Worm (Caenorhabditis elegans) whole organism, mixed stage, embryonic: ENCODE results near the gene spig-7.

Source experiments
- ham-2 ChIP-seq: fragments of 200-800 bp; sonication (Bioruptor generic); optimal IDR thresholded peaks from 2 replicates; lab custom pipeline; 2018; ENCODE audit warnings: mild to moderate bottlenecking, missing genetic modification characterization, missing compliant biosample characterization
- mep-1 ChIP-seq: fragments of 150-350 bp; optimal IDR thresholded peaks from 2 replicates; lab custom pipeline; 2017; ENCODE audit warnings: missing biosample characterization, missing genetic modification reagents, missing genetic modification characterization, inconsistent platforms

DNA sequence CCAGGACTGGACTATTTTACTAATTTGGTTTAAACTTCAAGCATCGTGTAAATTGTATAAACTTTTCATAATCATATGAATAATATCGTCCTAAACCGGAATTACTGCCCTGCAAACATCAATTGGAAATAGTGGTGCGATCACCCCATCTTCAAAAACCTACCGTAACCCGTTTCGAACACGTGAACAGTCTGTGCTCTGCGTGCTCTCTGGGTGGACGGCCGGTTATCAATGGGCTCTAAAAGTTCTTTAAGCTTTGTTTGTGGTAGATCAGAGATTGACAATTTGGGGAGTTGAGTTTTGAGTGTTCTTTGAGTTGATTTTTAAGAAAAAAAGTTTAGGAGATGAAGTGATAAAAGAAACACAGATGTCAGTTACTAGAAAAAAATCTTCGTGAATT is 38.0 kb upstream of the spig-7 start:
- no peak for TF ChIP-seq ham-2 (GFP tag; lab: Kevin White, UChicago)
- TF ChIP-seq mep-1 (tag; lab: Kevin White, UChicago): no peak
